Worm (Caenorhabditis elegans): ENCODE measurements around the gene oac-41.

oac-41 gene

ce11 chrV:9054771-9055170 lies 32.8 kb upstream of the oac-41 start, which contains the start of gene swm-1:
Gene swm-1, minus strand, starts transcription at chrV:9054871.
- TF ChIP-seq med-1 (GFP tag; optimal IDR thresholded peaks at IDR 0.05; ENCODE audit: insufficient read depth) (no peak), ref-1 (GFP tag; conservative IDR thresholded peaks at IDR 0.05) (no peak), T22C8.4 (GFP tag; IDR thresholded peaks at IDR 0.05) (no peak), flt-1 (GFP tag; IDR thresholded peaks at IDR 0.05) (no peak)

- no peak for TF ChIP-seq flt-1 (GFP tag; IDR thresholded peaks at IDR 0.05)
- no peak for TF ChIP-seq ref-1 (GFP tag; conservative IDR thresholded peaks at IDR 0.05)
Measured at ce11 chrV:9053969-9054368, 32.0 kb upstream of the oac-41 start, which contains the start of gene C25E10.8. Gene C25E10.8, minus strand, starts transcription at chrV:9054069.

- TF ChIP-seq ztf-23 (GFP tag; IDR thresholded peaks at IDR 0.05): no peak
- no peak for TF ChIP-seq med-1 (GFP tag; optimal IDR thresholded peaks at IDR 0.05; ENCODE audit: insufficient read depth)
- TF ChIP-seq cog-1 (tag; optimal IDR thresholded peaks at IDR 0.05): no peak
- no peak for TF ChIP-seq klf-2 (GFP tag; conservative IDR thresholded peaks at IDR 0.05)
- no peak for TF ChIP-seq flt-1 (GFP tag; IDR thresholded peaks at IDR 0.05)
- no peak for TF ChIP-seq ztf-29 (GFP tag; IDR thresholded peaks at IDR 0.05)
- no peak for TF ChIP-seq tab-1 (GFP tag; IDR thresholded peaks at IDR 0.05)
- no peak for TF ChIP-seq ref-1 (GFP tag; conservative IDR thresholded peaks at IDR 0.05)
- no peak for TF ChIP-seq T22C8.4 (GFP tag; IDR thresholded peaks at IDR 0.05)
Measured at ce11 chrV:9053235-9053634, 31.3 kb upstream of the oac-41 start.

ce11 chrV:9051100-9051499 lies 29.1 kb upstream of the oac-41 start, which contains the start of gene C25E10.7:
Gene C25E10.7, minus strand, starts transcription at chrV:9051200.
- no peak for TF ChIP-seq ztf-23 (GFP tag; IDR thresholded peaks at IDR 0.05)
- no peak for TF ChIP-seq ztf-29 (GFP tag; IDR thresholded peaks at IDR 0.05)
- TF ChIP-seq ref-1 (GFP tag; conservative IDR thresholded peaks at IDR 0.05): no peak
- TF ChIP-seq flt-1 (GFP tag; IDR thresholded peaks at IDR 0.05): no peak
- TF ChIP-seq T22C8.4 (GFP tag; IDR thresholded peaks at IDR 0.05): no peak
- no peak for TF ChIP-seq cog-1 (tag; optimal IDR thresholded peaks at IDR 0.05)
- TF ChIP-seq tab-1 (GFP tag; IDR thresholded peaks at IDR 0.05): no peak
- TF ChIP-seq med-1 (GFP tag; optimal IDR thresholded peaks at IDR 0.05; ENCODE audit: insufficient read depth): no peak
- TF ChIP-seq klf-2 (GFP tag; conservative IDR thresholded peaks at IDR 0.05): no peak

ce11 chrV:9049271-9049670 lies 27.3 kb upstream of the oac-41 start:
- TF ChIP-seq tab-1 (GFP tag; IDR thresholded peaks at IDR 0.05): no peak
- no peak for TF ChIP-seq klf-2 (GFP tag; conservative IDR thresholded peaks at IDR 0.05)
- no peak for TF ChIP-seq ref-1 (GFP tag; conservative IDR thresholded peaks at IDR 0.05)
- TF ChIP-seq cog-1 (tag; optimal IDR thresholded peaks at IDR 0.05): no peak
- TF ChIP-seq T22C8.4 (GFP tag; IDR thresholded peaks at IDR 0.05): no peak
- no peak for TF ChIP-seq ztf-29 (GFP tag; IDR thresholded peaks at IDR 0.05)
- no peak for TF ChIP-seq med-1 (GFP tag; optimal IDR thresholded peaks at IDR 0.05; ENCODE audit: insufficient read depth)
- TF ChIP-seq ztf-23 (GFP tag; IDR thresholded peaks at IDR 0.05): no peak
- TF ChIP-seq flt-1 (GFP tag; IDR thresholded peaks at IDR 0.05): no peak

- TF ChIP-seq med-1 (GFP tag; optimal IDR thresholded peaks at IDR 0.05; ENCODE audit: insufficient read depth) (no peak), tab-1 (GFP tag; IDR thresholded peaks at IDR 0.05) (no peak), ref-1 (GFP tag; conservative IDR thresholded peaks at IDR 0.05) (no peak), klf-2 (GFP tag; conservative IDR thresholded peaks at IDR 0.05) (no peak), ztf-23 (GFP tag; IDR thresholded peaks at IDR 0.05) (no peak), T22C8.4 (GFP tag; IDR thresholded peaks at IDR 0.05) (no peak), ztf-29 (GFP tag; IDR thresholded peaks at IDR 0.05) (no peak), flt-1 (GFP tag; IDR thresholded peaks at IDR 0.05) (no peak), cog-1 (tag; optimal IDR thresholded peaks at IDR 0.05) (no peak)
Measured at ce11 chrV:9047555-9048049, 25.6 kb upstream of the oac-41 start, which contains the start of gene C25E10.17. Gene C25E10.17, minus strand, starts transcription at chrV:9047605.

- no peak for TF ChIP-seq ztf-23 (GFP tag; IDR thresholded peaks at IDR 0.05)
- TF ChIP-seq med-1 (GFP tag; optimal IDR thresholded peaks at IDR 0.05; ENCODE audit: insufficient read depth): no peak
- no peak for TF ChIP-seq T22C8.4 (GFP tag; IDR thresholded peaks at IDR 0.05)
- TF ChIP-seq klf-2 (GFP tag; conservative IDR thresholded peaks at IDR 0.05): no peak
Measured at ce11 chrV:9044871-9045270, 22.9 kb upstream of the oac-41 start, which contains the start of gene nhr-30. Gene nhr-30, plus strand, starts transcription at chrV:9045171.

- no peak for TF ChIP-seq T22C8.4 (GFP tag; IDR thresholded peaks at IDR 0.05)
- no peak for TF ChIP-seq ztf-29 (GFP tag; IDR thresholded peaks at IDR 0.05)
- no peak for TF ChIP-seq cog-1 (tag; optimal IDR thresholded peaks at IDR 0.05)
Measured at ce11 chrV:9041030-9041429, 19.1 kb upstream of the oac-41 start, which contains the start of gene cyp-33B1. Gene cyp-33B1, plus strand, starts transcription at chrV:9041330.

- TF ChIP-seq T22C8.4 (GFP tag; IDR thresholded peaks at IDR 0.05): no peak
- TF ChIP-seq ztf-23 (GFP tag; IDR thresholded peaks at IDR 0.05): no peak
- no peak for TF ChIP-seq flt-1 (GFP tag; IDR thresholded peaks at IDR 0.05)
- TF ChIP-seq klf-2 (GFP tag; conservative IDR thresholded peaks at IDR 0.05): no peak
Measured at ce11 chrV:9035685-9036084, 13.7 kb upstream of the oac-41 start, which contains the start of gene srsx-34. Gene srsx-34, plus strand, starts transcription at chrV:9035985.

ce11 chrV:9033267-9033666 lies 11.3 kb upstream of the oac-41 start, which contains the start of gene C25E10.4:
Gene C25E10.4, plus strand, starts transcription at chrV:9033567.
- no peak for TF ChIP-seq med-1 (GFP tag; optimal IDR thresholded peaks at IDR 0.05; ENCODE audit: insufficient read depth)
- no peak for TF ChIP-seq ztf-23 (GFP tag; IDR thresholded peaks at IDR 0.05)
- TF ChIP-seq tab-1 (GFP tag; IDR thresholded peaks at IDR 0.05): no peak
- TF ChIP-seq flt-1 (GFP tag; IDR thresholded peaks at IDR 0.05): no peak
- TF ChIP-seq ref-1 (GFP tag; conservative IDR thresholded peaks at IDR 0.05): no peak
- TF ChIP-seq ztf-29 (GFP tag; IDR thresholded peaks at IDR 0.05): no peak
- TF ChIP-seq T22C8.4 (GFP tag; IDR thresholded peaks at IDR 0.05): no peak
- no peak for TF ChIP-seq cog-1 (tag; optimal IDR thresholded peaks at IDR 0.05)
- no peak for TF ChIP-seq klf-2 (GFP tag; conservative IDR thresholded peaks at IDR 0.05)

Data from whole organism, midembryonic.